Worm (Caenorhabditis elegans) whole organism, L1 larva: ENCODE data around the gene anp-1.

Source experiments
- ceh-8 ChIP-seq: fragments of 200-800 bp; sonication (Bioruptor generic); optimal IDR thresholded peaks from 2 replicates; lab custom pipeline; 2018; ENCODE audit warnings: mild to moderate bottlenecking, missing genetic modification characterization, moderate library complexity, missing compliant biosample characterization
- egl-27 ChIP-seq, 2 experiments: fragments of 150-350 bp in 1 of 2; sonication (generic microtip); optimal IDR thresholded peaks; 3 replicates each; lab custom pipeline; 2017 to 2018; ENCODE audit warnings: missing biosample characterization in 2 of 2, missing genetic modification characterization in 2 of 2, missing genetic modification reagents in 2 of 2
- fkh-10 ChIP-seq: sonication (generic microtip); optimal IDR thresholded peaks from 2 replicates; lab custom pipeline; 2017; ENCODE audit warnings: missing biosample characterization, missing genetic modification reagents, missing genetic modification characterization
- fos-1 ChIP-seq: fragments of 150-350 bp; optimal IDR thresholded peaks from 2 replicates; lab custom pipeline; 2014; ENCODE audit warnings: missing biosample characterization, missing genetic modification characterization
- jun-1 ChIP-seq: fragments of 150-350 bp; optimal IDR thresholded peaks from 2 replicates; lab custom pipeline; 2014; ENCODE audit warnings: missing biosample characterization, missing genetic modification reagents, missing genetic modification characterization
- lin-39 ChIP-seq: fragments of 150-350 bp; optimal IDR thresholded peaks from 2 replicates; lab custom pipeline; 2014; ENCODE audit warnings: missing biosample characterization, missing genetic modification reagents, missing genetic modification characterization
- mdl-1 ChIP-seq, 2 experiments: fragments of 150-350 bp; optimal IDR thresholded peaks; 2 replicates each; lab custom pipeline; 2014 to 2017; ENCODE audit warnings: missing biosample characterization in 2 of 2, missing genetic modification characterization in 2 of 2, inconsistent platforms in 1 of 2
- mep-1 ChIP-seq: fragments of 150-350 bp; optimal IDR thresholded peaks from 2 replicates; lab custom pipeline; 2014; ENCODE audit warnings: missing biosample characterization, missing genetic modification characterization
- nhr-12 ChIP-seq: sonication (generic microtip); optimal IDR thresholded peaks from 2 replicates; lab custom pipeline; 2017; ENCODE audit warnings: missing biosample characterization, missing genetic modification characterization
- nhr-90 ChIP-seq: sonication (generic microtip); optimal IDR thresholded peaks from 2 replicates; lab custom pipeline; 2016; ENCODE audit warnings: mild to moderate bottlenecking, missing genetic modification characterization, missing compliant biosample characterization; ENCODE audit not compliant: poor library complexity
- snpc-4 ChIP-seq: fragments of 150-350 bp; optimal IDR thresholded peaks from 2 replicates; lab custom pipeline; 2014; ENCODE audit warnings: missing biosample characterization, missing genetic modification characterization
- xbp-1 ChIP-seq: sonication (generic microtip); optimal IDR thresholded peaks from 2 replicates; lab custom pipeline; 2016; ENCODE audit warnings: missing genetic modification characterization, missing compliant biosample characterization
- zag-1 ChIP-seq: fragments of 150-350 bp; optimal IDR thresholded peaks from 2 replicates; lab custom pipeline; 2014; ENCODE audit warnings: missing biosample characterization, missing genetic modification characterization

DNA sequence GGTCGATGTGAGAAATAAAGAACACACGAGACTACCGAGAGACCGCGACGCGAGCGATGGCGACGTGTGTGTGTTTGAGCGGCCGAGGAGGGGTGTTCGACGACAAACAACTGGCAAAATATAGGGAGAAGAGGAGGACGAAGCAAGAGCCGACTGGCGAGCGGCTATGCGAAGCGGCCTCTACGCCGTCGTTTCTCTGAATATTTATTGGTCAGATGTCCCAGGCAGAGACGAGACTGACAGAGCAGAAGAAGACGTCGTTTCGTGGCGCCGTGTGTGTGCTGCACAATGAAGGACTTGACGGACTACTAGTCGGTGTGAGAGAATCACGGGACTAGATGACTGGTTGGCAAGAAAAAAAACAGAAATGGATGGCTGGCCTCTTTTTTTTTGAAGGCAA, 40.1 kb upstream of the anp-1 start:
- TF ChIP-seq mep-1 (no peak), nhr-90 (tag; lab: Kevin White, UChicago) (no peak), nhr-12 (tag; lab: Kevin White, UChicago) (no peak), xbp-1 (tag; lab: Kevin White, UChicago) (peak; percentile 21), mdl-1 (tag; optimal IDR thresholded peaks at IDR 0.05; lab: Kevin White, UChicago) (no peak), jun-1 (tag; lab: Kevin White, UChicago) (no peak), fos-1 (tag; lab: Kevin White, UChicago) (no peak), egl-27 (tag; optimal IDR thresholded peaks at IDR 0.05; lab: Kevin White, UChicago) (no peak), snpc-4 (peak; percentile 25), ceh-8 (GFP tag; lab: Kevin White, UChicago) (no peak), zag-1 (tag; lab: Kevin White, UChicago) (no peak), fkh-10 (GFP tag; lab: Kevin White, UChicago) (peak; percentile 42), lin-39 (tag; lab: Kevin White, UChicago) (no peak)
